Worm (Caenorhabditis elegans) whole organism, L1 larva: ENCODE results near the gene T02H6.1.

Experiments used
- C34B4.2 ChIP-seq: sonication (generic microtip); optimal IDR thresholded peaks from 2 replicates; lab custom pipeline; 2017; ENCODE audit warnings: mild to moderate bottlenecking, missing genetic modification characterization, missing compliant biosample characterization
- aly-2 ChIP-seq: fragments of 150-350 bp; optimal IDR thresholded peaks from 2 replicates; lab custom pipeline; 2014; ENCODE audit warnings: missing biosample characterization, missing genetic modification characterization
- ces-1 ChIP-seq: fragments of 150-350 bp; optimal IDR thresholded peaks from 2 replicates; lab custom pipeline; 2014; ENCODE audit warnings: missing biosample characterization, missing genetic modification reagents, missing genetic modification characterization
- fkh-4 ChIP-seq: sonication (generic microtip); optimal IDR thresholded peaks from 2 replicates; lab custom pipeline; 2016; ENCODE audit warnings: missing compliant biosample characterization, missing genetic modification characterization, borderline replicate concordance
- lsy-2 ChIP-seq, 2 experiments: fragments of 150-350 bp; optimal IDR thresholded peaks; 2 replicates each; lab custom pipeline; 2014; ENCODE audit warnings: missing biosample characterization in 2 of 2, missing genetic modification characterization in 2 of 2
- nhr-84 ChIP-seq: sonication (generic microtip); optimal IDR thresholded peaks from 2 replicates; lab custom pipeline; 2017; ENCODE audit warnings: missing biosample characterization, missing genetic modification characterization
- nhr-85 ChIP-seq: sonication (generic microtip); peaks from one replicate; lab custom pipeline; 2016; ENCODE audit warnings: missing genetic modification characterization, inconsistent platforms, missing compliant biosample characterization
- rnt-1 ChIP-seq: sonication (generic microtip); optimal IDR thresholded peaks from 2 replicates; lab custom pipeline; 2016; ENCODE audit warnings: mild to moderate bottlenecking, missing genetic modification characterization, moderate library complexity, missing compliant biosample characterization
- sup-37 ChIP-seq: fragments of 200-800 bp; sonication (Bioruptor generic); optimal IDR thresholded peaks from 2 replicates; lab custom pipeline; 2018; ENCODE audit warnings: mild to moderate bottlenecking, missing genetic modification characterization, missing compliant biosample characterization
- unc-130 ChIP-seq: fragments of 150-350 bp; optimal IDR thresholded peaks from 2 replicates; lab custom pipeline; 2017; ENCODE audit warnings: missing biosample characterization, missing genetic modification characterization, inconsistent platforms
- ztf-11 ChIP-seq, 2 experiments: sonication (generic microtip); optimal IDR thresholded peaks; 2 replicates each; lab custom pipeline; 2016 to 2017; ENCODE audit warnings: missing genetic modification characterization in 2 of 2, missing biosample characterization in 1 of 2, missing compliant biosample characterization in 1 of 2
- ztf-4 ChIP-seq: fragments of 150-350 bp; optimal IDR thresholded peaks from 2 replicates; lab custom pipeline; 2014; ENCODE audit warnings: missing biosample characterization, missing genetic modification characterization

- TF ChIP-seq ztf-11 (tag; optimal IDR thresholded peaks at IDR 0.05; lab: Kevin White, UChicago), result no peak
- TF ChIP-seq C34B4.2 (tag; lab: Kevin White, UChicago), result no peak
- no peak for TF ChIP-seq unc-130 (tag; lab: Kevin White, UChicago)
- TF ChIP-seq sup-37, result no peak
- no peak for TF ChIP-seq nhr-84 (tag; lab: Kevin White, UChicago)
- TF ChIP-seq ztf-4, result no peak
- no peak for TF ChIP-seq fkh-4 (tag; lab: Kevin White, UChicago)
- TF ChIP-seq nhr-85 (tag; lab: Kevin White, UChicago), result no peak
- TF ChIP-seq rnt-1 (tag; lab: Kevin White, UChicago), result no peak
- no peak for TF ChIP-seq lsy-2 (tag; optimal IDR thresholded peaks at IDR 0.05; lab: Kevin White, UChicago)
- TF ChIP-seq aly-2 (tag; lab: Kevin White, UChicago), result no peak
- no peak for TF ChIP-seq ces-1 (GFP tag; lab: Kevin White, UChicago)
Observed at ce11 chrII:723488-723887, 14.3 kb downstream of the T02H6.1 start, which contains the start of gene rfip-2.
